Fruit fly (Drosophila melanogaster) whole organism, prepupa: ENCODE measurements around the gene sgll.

ENCODE experiments used
- CG10669 ChIP-seq: fragments of 200-800 bp; sonication (Bioruptor generic); optimal IDR thresholded peaks from 3 replicates; lab custom pipeline; 2018; ENCODE audit warnings: missing biosample characterization, mild to moderate bottlenecking, missing genetic modification characterization, moderate library complexity
- CG11294 ChIP-seq: fragments of 200-800 bp; sonication (Bioruptor generic); IDR thresholded peaks from 2 replicates; pipeline ENCODE4 v1.3.6; 2022; ENCODE audit warnings: missing biosample characterization, missing genetic modification characterization
- CG11762 ChIP-seq: fragments of 200-800 bp; sonication (Bioruptor generic); optimal IDR thresholded peaks from 3 replicates; lab custom pipeline; 2016; ENCODE audit warnings: missing biosample characterization, missing genetic modification characterization; ENCODE audit not compliant: insufficient read depth
- CG15336 ChIP-seq: fragments of 200-800 bp; sonication (Bioruptor generic); IDR thresholded peaks from 2 replicates; pipeline ENCODE4 v1.3.6; 2022; ENCODE audit warnings: missing biosample characterization, missing genetic modification characterization
- CG1621 ChIP-seq: fragments of 200-800 bp; sonication (Bioruptor generic); optimal IDR thresholded peaks from 3 replicates; lab custom pipeline; 2018; ENCODE audit warnings: missing biosample characterization, mild to moderate bottlenecking, missing genetic modification characterization
- CG16779 ChIP-seq: fragments of 200-800 bp; sonication (Bioruptor generic); optimal IDR thresholded peaks from 3 replicates; lab custom pipeline; 2017; ENCODE audit warnings: missing biosample characterization, mild to moderate bottlenecking, missing genetic modification characterization
- CG3032 ChIP-seq: fragments of 200-800 bp; optimal IDR thresholded peaks from 2 replicates; lab custom pipeline; 2019; ENCODE audit warnings: missing biosample characterization, mild to moderate bottlenecking, missing genetic modification characterization, moderate library complexity
- CG31627 ChIP-seq: fragments of 200-800 bp; sonication (Bioruptor generic); optimal IDR thresholded peaks from 3 replicates; lab custom pipeline; 2016; ENCODE audit warnings: missing biosample characterization, missing genetic modification characterization
- CG32006 ChIP-seq: fragments of 200-800 bp; sonication (Bioruptor generic); optimal IDR thresholded peaks from 3 replicates; lab custom pipeline; 2017; ENCODE audit warnings: missing biosample characterization, mild to moderate bottlenecking, missing genetic modification characterization
- CG34406 ChIP-seq: fragments of 200-800 bp; sonication (Bioruptor generic); optimal IDR thresholded peaks from 3 replicates; lab custom pipeline; 2016; ENCODE audit warnings: missing biosample characterization, missing genetic modification characterization
- CG3919 ChIP-seq: fragments of 200-800 bp; sonication (Bioruptor generic); optimal IDR thresholded peaks from 3 replicates; lab custom pipeline; 2016; ENCODE audit warnings: missing biosample characterization, missing genetic modification characterization
- CG4318 ChIP-seq: fragments of 200-800 bp; sonication (Bioruptor generic); optimal IDR thresholded peaks from 3 replicates; lab custom pipeline; 2017; ENCODE audit warnings: missing biosample characterization, mild to moderate bottlenecking, missing genetic modification characterization
- CG6163 ChIP-seq: fragments of 200-800 bp; sonication (Bioruptor generic); IDR thresholded peaks from 3 replicates; pipeline ENCODE4 v1.3.6; 2022; ENCODE audit warnings: missing biosample characterization, missing genetic modification characterization
- CG6276 ChIP-seq: fragments of 200-800 bp; sonication (Bioruptor generic); optimal IDR thresholded peaks from 2 replicates; lab custom pipeline; 2017; ENCODE audit warnings: missing biosample characterization, mild to moderate bottlenecking, missing genetic modification characterization
- CG6792 ChIP-seq: fragments of 200-800 bp; sonication (Bioruptor generic); optimal IDR thresholded peaks from 3 replicates; lab custom pipeline; 2016; ENCODE audit warnings: missing biosample characterization, missing genetic modification characterization
- CG6808 ChIP-seq: fragments of 200-800 bp; sonication (Bioruptor generic); optimal IDR thresholded peaks from 3 replicates; lab custom pipeline; 2017; ENCODE audit warnings: missing biosample characterization, missing genetic modification characterization, mild to moderate bottlenecking, moderate library complexity, missing genetic modification reagents
- CG6854 ChIP-seq: fragments of 200-800 bp; sonication (Bioruptor generic); optimal IDR thresholded peaks from 2 replicates; lab custom pipeline; 2017; ENCODE audit warnings: missing biosample characterization, mild to moderate bottlenecking, missing genetic modification characterization
- CG7368 ChIP-seq: fragments of 200-800 bp; sonication (Bioruptor generic); optimal IDR thresholded peaks from 3 replicates; lab custom pipeline; 2016; ENCODE audit warnings: missing biosample characterization, missing genetic modification characterization
- CG8119 ChIP-seq: fragments of 200-800 bp; sonication (Bioruptor generic); IDR thresholded peaks from 3 replicates; pipeline ENCODE4 v1.3.6; 2022; ENCODE audit warnings: missing biosample characterization, missing genetic modification characterization
- CG8319 ChIP-seq: fragments of 200-800 bp; sonication (Bioruptor generic); optimal IDR thresholded peaks from 3 replicates; lab custom pipeline; 2016; ENCODE audit warnings: missing biosample characterization, missing genetic modification characterization
- CG9139 ChIP-seq: fragments of 200-800 bp; sonication (Bioruptor generic); optimal IDR thresholded peaks from 3 replicates; lab custom pipeline; 2017; ENCODE audit warnings: missing biosample characterization, mild to moderate bottlenecking, missing genetic modification characterization
- Eip75B ChIP-seq: fragments of 200-800 bp; sonication (Bioruptor generic); optimal IDR thresholded peaks from 3 replicates; lab custom pipeline; 2016; ENCODE audit warnings: missing biosample characterization, missing genetic modification characterization
- Eip93F ChIP-seq: fragments of 200-800 bp; sonication (Bioruptor generic); optimal IDR thresholded peaks from 2 replicates; lab custom pipeline; 2016; ENCODE audit warnings: missing biosample characterization, mild to moderate bottlenecking, missing genetic modification characterization
- Gug ChIP-seq: fragments of 200-800 bp; sonication (Bioruptor generic); IDR thresholded peaks from 2 replicates; pipeline ENCODE4 v1.3.6; 2022; ENCODE audit warnings: missing biosample characterization, missing genetic modification characterization
- Hr38 ChIP-seq: sonication (Bioruptor generic); optimal IDR thresholded peaks from 2 replicates; lab custom pipeline; 2016; ENCODE audit warnings: missing biosample characterization, missing genetic modification characterization
- Hr39 ChIP-seq: fragments of 200-800 bp; sonication (Bioruptor generic); optimal IDR thresholded peaks from 2 replicates; lab custom pipeline; 2016; ENCODE audit warnings: missing biosample characterization, missing genetic modification characterization
- Hr4 ChIP-seq: fragments of 200-800 bp; sonication (Bioruptor generic); optimal IDR thresholded peaks from 3 replicates; lab custom pipeline; 2016; ENCODE audit warnings: missing biosample characterization, missing genetic modification characterization
- Lpt ChIP-seq: fragments of 200-800 bp; sonication (Bioruptor generic); optimal IDR thresholded peaks from 3 replicates; lab custom pipeline; 2016; ENCODE audit warnings: missing biosample characterization, missing genetic modification characterization
- Met ChIP-seq: fragments of 200-800 bp; sonication (Bioruptor generic); optimal IDR thresholded peaks from 3 replicates; lab custom pipeline; 2016; ENCODE audit warnings: missing biosample characterization, missing genetic modification characterization
- OdsH ChIP-seq: fragments of 200-800 bp; sonication (Bioruptor generic); optimal IDR thresholded peaks from 3 replicates; lab custom pipeline; 2016; ENCODE audit warnings: missing biosample characterization, missing genetic modification characterization
- Smox ChIP-seq: fragments of 200-800 bp; sonication (Bioruptor generic); optimal IDR thresholded peaks from 3 replicates; lab custom pipeline; 2016; ENCODE audit warnings: missing biosample characterization, missing genetic modification characterization
- Sox102F ChIP-seq: fragments of 200-800 bp; sonication (Bioruptor generic); optimal IDR thresholded peaks from 2 replicates; lab custom pipeline; 2016; ENCODE audit warnings: missing biosample characterization, mild to moderate bottlenecking, missing genetic modification characterization
- Sox14 ChIP-seq: fragments of 200-800 bp; sonication (Bioruptor generic); optimal IDR thresholded peaks from 3 replicates; lab custom pipeline; 2016; ENCODE audit warnings: missing biosample characterization, missing genetic modification characterization
- Sox15 ChIP-seq: fragments of 200-800 bp; sonication (Bioruptor generic); optimal IDR thresholded peaks from 3 replicates; lab custom pipeline; 2016; ENCODE audit warnings: missing biosample characterization, missing genetic modification characterization
- acj6 ChIP-seq: fragments of 200-800 bp; sonication (Bioruptor generic); optimal IDR thresholded peaks from 3 replicates; lab custom pipeline; 2016; ENCODE audit warnings: missing biosample characterization, missing genetic modification characterization
- cyc ChIP-seq: fragments of 200-800 bp; sonication (Bioruptor generic); optimal IDR thresholded peaks from 3 replicates; lab custom pipeline; 2016; ENCODE audit warnings: missing biosample characterization, missing genetic modification characterization
- dac ChIP-seq: fragments of 200-800 bp; sonication (Bioruptor generic); optimal IDR thresholded peaks from 2 replicates; lab custom pipeline; 2017; ENCODE audit warnings: missing biosample characterization, mild to moderate bottlenecking, missing genetic modification characterization
- dsx ChIP-seq: fragments of 200-800 bp; optimal IDR thresholded peaks from 3 replicates; lab custom pipeline; 2019; ENCODE audit warnings: missing biosample characterization, mild to moderate bottlenecking, missing genetic modification characterization, moderate library complexity; ENCODE audit not compliant: poor library complexity, severe bottlenecking
- eg ChIP-seq: fragments of 200-800 bp; sonication (Bioruptor generic); IDR thresholded peaks from 3 replicates; pipeline ENCODE4 v1.3.6; 2022; ENCODE audit warnings: missing biosample characterization, missing genetic modification characterization
- esn ChIP-seq: fragments of 200-800 bp; sonication (Bioruptor generic); optimal IDR thresholded peaks from 2 replicates; lab custom pipeline; 2016; ENCODE audit warnings: missing biosample characterization, mild to moderate bottlenecking, missing genetic modification characterization, moderate library complexity
- fd85E ChIP-seq: fragments of 200-800 bp; sonication (Bioruptor generic); optimal IDR thresholded peaks from 3 replicates; lab custom pipeline; 2016; ENCODE audit warnings: missing biosample characterization, missing genetic modification characterization
- fkh ChIP-seq: fragments of 200-800 bp; sonication (Bioruptor generic); optimal IDR thresholded peaks from 3 replicates; lab custom pipeline; 2017; ENCODE audit warnings: missing biosample characterization, mild to moderate bottlenecking, missing genetic modification characterization, moderate library complexity
- lz ChIP-seq: fragments of 200-800 bp; sonication (Bioruptor generic); optimal IDR thresholded peaks from 3 replicates; lab custom pipeline; 2016; ENCODE audit warnings: missing biosample characterization, missing genetic modification characterization
- pdm3 ChIP-seq: fragments of 200-800 bp; sonication (Bioruptor generic); optimal IDR thresholded peaks from 3 replicates; lab custom pipeline; 2016; ENCODE audit warnings: missing biosample characterization, missing genetic modification characterization
- salr ChIP-seq, 2 experiments: fragments of 200-800 bp; sonication (Bioruptor generic); optimal IDR thresholded peaks; 3 replicates each; lab custom pipeline; 2016 to 2018; ENCODE audit warnings: missing biosample characterization in 2 of 2, missing genetic modification characterization in 2 of 2, mild to moderate bottlenecking in 1 of 2
- spab ChIP-seq: fragments of 200-800 bp; sonication (Bioruptor generic); optimal IDR thresholded peaks from 2 replicates; lab custom pipeline; 2017; ENCODE audit warnings: missing biosample characterization, mild to moderate bottlenecking, missing genetic modification characterization, missing genetic modification reagents
- ss ChIP-seq, 2 experiments: fragments of 200-800 bp; sonication (Bioruptor generic); optimal IDR thresholded peaks; 2 replicates in 1 of 2; 3 replicates in 1 of 2; lab custom pipeline; 2017 to 2018; ENCODE audit warnings: mild to moderate bottlenecking in 2 of 2, missing biosample characterization in 2 of 2, missing genetic modification characterization in 2 of 2, moderate library complexity in 1 of 2
- topi ChIP-seq: fragments of 200-800 bp; sonication (Bioruptor generic); optimal IDR thresholded peaks from 3 replicates; lab custom pipeline; 2016; ENCODE audit warnings: missing biosample characterization, missing genetic modification characterization
- vri ChIP-seq: fragments of 200-800 bp; sonication (Bioruptor generic); optimal IDR thresholded peaks from 3 replicates; lab custom pipeline; 2016; ENCODE audit warnings: missing biosample characterization, mild to moderate bottlenecking, missing genetic modification characterization

The sgll gene

dm6 chr3R:7809662-7810621 lies at the start of gene sgll, which contains the start of gene CG2993:
TSS of gene sgll (plus strand) at chr3R:7810532.
TSS of gene CG2993 (minus strand) at chr3R:7810014.
- TF ChIP-seq Sox14 (GFP tag; lab: Kevin White, UChicago): peak; percentile 82
- TF ChIP-seq CG16779 (tag; lab: Kevin White, UChicago): peak; percentile 18
- TF ChIP-seq CG6792 (GFP tag; lab: Kevin White, UChicago): peak; percentile 75
- TF ChIP-seq salr (GFP tag; optimal IDR thresholded peaks at IDR 0.05; lab: Kevin White, UChicago): peak in 1 of 2 experiments; percentile 88
- peak; percentile 41 for TF ChIP-seq Lpt (GFP tag; lab: Kevin White, UChicago)
- TF ChIP-seq CG6808: peak; percentile 50
- TF ChIP-seq CG9139: no peak
- peak; percentile 71 for TF ChIP-seq topi (GFP tag; lab: Kevin White, UChicago)
- peak; percentile 61 for TF ChIP-seq CG34406 (GFP tag; lab: Kevin White, UChicago)
- TF ChIP-seq CG7368 (GFP tag; lab: Kevin White, UChicago): peak; percentile 63
- peak; percentile 59; the same call in 1 of the 3 replicates for TF ChIP-seq CG6163
- peak; percentile 79 for TF ChIP-seq Smox (GFP tag; lab: Kevin White, UChicago)
- TF ChIP-seq pdm3 (GFP tag; lab: Kevin White, UChicago): peak; percentile 85
- TF ChIP-seq CG11294 (GFP tag; lab: Robert Waterston, UW): peak; percentile 41; the same call in 1 of the 2 replicates
- peak; percentile 61 for TF ChIP-seq Sox102F (GFP tag; lab: Kevin White, UChicago)
- TF ChIP-seq Sox15 (GFP tag; lab: Kevin White, UChicago): peak; percentile 80
- TF ChIP-seq Hr4 (GFP tag; lab: Kevin White, UChicago): peak; percentile 60
- TF ChIP-seq CG15336: no peak
- peak; percentile 64 for TF ChIP-seq vri
- peak; percentile 29 for TF ChIP-seq CG11762 (GFP tag; lab: Kevin White, UChicago)
- TF ChIP-seq acj6 (GFP tag; lab: Kevin White, UChicago): peak; percentile 85
- TF ChIP-seq CG6276 (GFP tag; lab: Kevin White, UChicago): no peak
- TF ChIP-seq Eip75B: peak; percentile 49
- TF ChIP-seq CG1621 (tag; lab: Kevin White, UChicago): peak; percentile 51
- TF ChIP-seq Gug: peak; percentile 28; the same call in 1 of the 2 replicates
- TF ChIP-seq eg: peak; percentile 56; the same call in 2 of the 3 replicates
- TF ChIP-seq Hr39 (GFP tag; lab: Kevin White, UChicago): peak; percentile 95
- peak; percentile 50 for TF ChIP-seq CG3032 (tag; lab: Kevin White, UChicago)
- no peak for TF ChIP-seq ss (GFP tag; optimal IDR thresholded peaks at IDR 0.05; lab: Kevin White, UChicago)
- peak; percentile 66 for TF ChIP-seq CG10669 (GFP tag; lab: Kevin White, UChicago)
- peak; percentile 52 for TF ChIP-seq CG4318
- TF ChIP-seq Hr38 (GFP tag; lab: Kevin White, UChicago): no peak
- TF ChIP-seq fkh (GFP tag; lab: Kevin White, UChicago): peak; percentile 88
- no peak for TF ChIP-seq Eip93F
- no peak for TF ChIP-seq dsx (GFP tag; lab: Kevin White, UChicago)
- TF ChIP-seq CG31627: peak; percentile 97
- TF ChIP-seq Met (GFP tag; lab: Kevin White, UChicago): peak; percentile 84
- peak; percentile 92 for TF ChIP-seq lz (GFP tag; lab: Kevin White, UChicago)
- no peak for TF ChIP-seq CG8119
- TF ChIP-seq fd85E (GFP tag; lab: Kevin White, UChicago): peak; percentile 20
- TF ChIP-seq cyc: peak; percentile 97
- peak; percentile 70 for TF ChIP-seq CG8319 (GFP tag; lab: Kevin White, UChicago)
- no peak for TF ChIP-seq CG6854 (GFP tag; lab: Kevin White, UChicago)
- TF ChIP-seq CG3919 (GFP tag; lab: Kevin White, UChicago): peak; percentile 85
- peak; percentile 83 for TF ChIP-seq dac
- TF ChIP-seq CG32006 (GFP tag; lab: Kevin White, UChicago): peak; percentile 59
- TF ChIP-seq esn: peak; percentile 90
- TF ChIP-seq spab: peak; percentile 11
- TF ChIP-seq OdsH (GFP tag; lab: Kevin White, UChicago): peak; percentile 88
